Fruit fly (Drosophila melanogaster): ENCODE measurements around the gene CG43815.

The CG43815 gene

DNA sequence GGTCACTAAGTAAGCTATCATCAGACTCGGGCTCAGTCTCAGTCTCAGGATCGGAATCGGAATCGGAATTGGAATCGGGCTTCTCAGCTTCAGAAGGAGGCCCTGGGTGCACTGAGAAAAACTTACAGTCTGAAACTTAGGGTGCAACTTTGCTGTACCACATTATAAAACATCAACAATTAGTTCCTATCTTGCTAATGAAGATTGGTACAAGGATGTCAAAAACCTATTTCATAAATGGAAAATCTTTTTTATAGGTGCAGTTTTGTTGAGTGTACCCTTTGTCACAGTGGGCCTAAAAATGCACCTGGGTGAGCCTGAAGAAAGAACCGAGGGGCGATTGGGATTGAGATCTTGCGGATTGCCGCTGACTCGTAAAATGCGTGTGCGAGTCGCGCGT lies 23.2 kb upstream of the CG43815 start (continued):
- TF ChIP-seq lz (GFP tag; optimal IDR thresholded peaks at IDR 0.05) = peak; percentile 61
- peak; percentile 60 for TF ChIP-seq vri (GFP tag; optimal IDR thresholded peaks at IDR 0.05)
- peak; percentile 54 to 56 for TF ChIP-seq ss (GFP tag; optimal IDR thresholded peaks at IDR 0.05)
- TF ChIP-seq dac (GFP tag; optimal IDR thresholded peaks at IDR 0.05) = no peak
- no peak for TF ChIP-seq CG6276 (GFP tag; optimal IDR thresholded peaks at IDR 0.05)
- peak; percentile 65 for TF ChIP-seq cyc (GFP tag; optimal IDR thresholded peaks at IDR 0.05)
- peak; percentile 72 for TF ChIP-seq CG6792 (GFP tag; optimal IDR thresholded peaks at IDR 0.05)
- TF ChIP-seq Eip75B (GFP tag; optimal IDR thresholded peaks at IDR 0.05) = peak; percentile 71
- 0 out of 2 replicates have a peak, but pooled peaks have one; percentile 19 for TF ChIP-seq CG15336 (GFP tag; IDR thresholded peaks at IDR 0.05)
- peak; percentile 66 for TF ChIP-seq Hr39 (GFP tag; optimal IDR thresholded peaks at IDR 0.05)
- peak; percentile 87 for TF ChIP-seq svp (GFP tag)
- peak; percentile 73 for TF ChIP-seq spab (GFP tag; optimal IDR thresholded peaks at IDR 0.05)
- TF ChIP-seq CG32006 (GFP tag; optimal IDR thresholded peaks at IDR 0.05) = peak; percentile 35
- peak; percentile 83 for TF ChIP-seq CG6163 (GFP tag; IDR thresholded peaks at IDR 0.05)
- peak; percentile 51 for TF ChIP-seq CG8319 (GFP tag; optimal IDR thresholded peaks at IDR 0.05)
- TF ChIP-seq CG10669 (GFP tag; optimal IDR thresholded peaks at IDR 0.05) = peak; percentile 78
- TF ChIP-seq CG34406 (GFP tag; optimal IDR thresholded peaks at IDR 0.05) = peak; percentile 37
- peak; percentile 54 for TF ChIP-seq CG1621 (tag; optimal IDR thresholded peaks at IDR 0.05)
- TF ChIP-seq CG6854 (GFP tag; optimal IDR thresholded peaks at IDR 0.05) = peak; percentile 42
- no peak for TF ChIP-seq Hr38 (GFP tag; optimal IDR thresholded peaks at IDR 0.05)
- TF ChIP-seq Ets96B (tag; optimal IDR thresholded peaks at IDR 0.05) = peak; percentile 77
- TF ChIP-seq Sox102F (GFP tag; optimal IDR thresholded peaks at IDR 0.05) = peak; percentile 74
- TF ChIP-seq Smox (GFP tag; optimal IDR thresholded peaks at IDR 0.05) = peak; percentile 36
- TF ChIP-seq eg (GFP tag; IDR thresholded peaks at IDR 0.05) = peak; percentile 25; the same call in 1 of the 3 replicates
- TF ChIP-seq Lpt (GFP tag; optimal IDR thresholded peaks at IDR 0.05) = peak; percentile 11
- TF ChIP-seq fkh (GFP tag; optimal IDR thresholded peaks at IDR 0.05) = no peak
- peak; percentile 25 for TF ChIP-seq net (GFP tag; optimal IDR thresholded peaks at IDR 0.05)
- peak; percentile 73 for TF ChIP-seq CG31627 (GFP tag; optimal IDR thresholded peaks at IDR 0.05)
- TF ChIP-seq Blimp-1 (GFP tag; optimal IDR thresholded peaks at IDR 0.05) = peak; percentile 27
- peak; percentile 59 for TF ChIP-seq CG11762 (GFP tag; optimal IDR thresholded peaks at IDR 0.05; ENCODE audit: insufficient read depth)
- peak; percentile 73 for TF ChIP-seq fd59A (GFP tag; optimal IDR thresholded peaks at IDR 0.05)
- peak; percentile 65 for TF ChIP-seq CG7368 (GFP tag; optimal IDR thresholded peaks at IDR 0.05)
- peak; percentile 50 for TF ChIP-seq achi (GFP tag; optimal IDR thresholded peaks at IDR 0.05)
- no peak for TF ChIP-seq CG16779 (tag; optimal IDR thresholded peaks at IDR 0.05)
- peak; percentile 71 for TF ChIP-seq CG3919 (GFP tag; optimal IDR thresholded peaks at IDR 0.05)
- TF ChIP-seq Met (GFP tag; optimal IDR thresholded peaks at IDR 0.05) = peak; percentile 72
- peak; percentile 78 for TF ChIP-seq acj6 (GFP tag; optimal IDR thresholded peaks at IDR 0.05)
- TF ChIP-seq CG11902 (GFP tag; optimal IDR thresholded peaks at IDR 0.05) = peak; percentile 45
- TF ChIP-seq Sox15 (GFP tag; optimal IDR thresholded peaks at IDR 0.05) = peak; percentile 3
- peak; percentile 72 for TF ChIP-seq dsx (GFP tag; optimal IDR thresholded peaks at IDR 0.05; ENCODE audit: poor library complexity, severe bottlenecking)
- peak; percentile 76 for TF ChIP-seq esn (GFP tag; optimal IDR thresholded peaks at IDR 0.05)
- TF ChIP-seq CG4318 (GFP tag; optimal IDR thresholded peaks at IDR 0.05) = no peak
- peak; percentile 61 for TF ChIP-seq OdsH (GFP tag; optimal IDR thresholded peaks at IDR 0.05)

DNA sequence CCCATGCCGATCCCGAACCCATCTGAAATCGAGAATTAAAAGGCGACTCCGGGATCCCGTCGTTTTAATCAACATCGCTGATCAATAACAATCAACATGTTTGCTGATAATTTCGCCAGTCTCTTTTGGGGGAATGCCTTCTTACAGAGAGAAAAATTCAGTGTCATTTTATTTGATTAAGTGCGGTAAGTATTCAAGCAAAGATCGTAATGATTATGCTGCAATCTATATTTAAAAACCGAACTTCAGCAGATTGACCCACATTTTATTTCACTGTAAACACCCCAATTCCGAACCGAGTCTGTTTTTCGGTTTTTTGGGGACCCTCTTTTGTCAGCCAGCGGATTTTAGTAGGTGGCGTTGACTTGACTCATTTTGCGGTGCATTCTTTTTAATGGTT lies 22.1 kb upstream of the CG43815 start:
- TF ChIP-seq dac (GFP tag; optimal IDR thresholded peaks at IDR 0.05) (no peak), CG8632 (GFP tag; optimal IDR thresholded peaks at IDR 0.05) (peak; percentile 26), CG7368 (GFP tag; optimal IDR thresholded peaks at IDR 0.05) (peak; percentile 36), CG3919 (GFP tag; optimal IDR thresholded peaks at IDR 0.05) (peak; percentile 53), CG1621 (tag; optimal IDR thresholded peaks at IDR 0.05) (no peak), CG31627 (GFP tag; optimal IDR thresholded peaks at IDR 0.05) (peak; percentile 76), Ets96B (tag; optimal IDR thresholded peaks at IDR 0.05) (no peak), eg (GFP tag; IDR thresholded peaks at IDR 0.05) (no peak), Smox (GFP tag; optimal IDR thresholded peaks at IDR 0.05) (peak; percentile 67), acj6 (GFP tag; optimal IDR thresholded peaks at IDR 0.05) (peak; percentile 26), CG6854 (GFP tag; optimal IDR thresholded peaks at IDR 0.05) (peak; percentile 43), Eip75B (GFP tag; optimal IDR thresholded peaks at IDR 0.05) (peak; percentile 37), CG9139 (GFP tag; optimal IDR thresholded peaks at IDR 0.05) (no peak), CG4318 (GFP tag; optimal IDR thresholded peaks at IDR 0.05) (no peak), fd59A (GFP tag; optimal IDR thresholded peaks at IDR 0.05) (no peak), CG8119 (GFP tag; IDR thresholded peaks at IDR 0.05) (no peak), pdm3 (GFP tag; optimal IDR thresholded peaks at IDR 0.05) (peak; percentile 41), Hr4 (GFP tag; optimal IDR thresholded peaks at IDR 0.05) (no peak), Eip93F (GFP tag; optimal IDR thresholded peaks at IDR 0.05) (no peak), vri (GFP tag; optimal IDR thresholded peaks at IDR 0.05) (peak; percentile 51), Lpt (GFP tag; optimal IDR thresholded peaks at IDR 0.05) (no peak), spab (GFP tag; optimal IDR thresholded peaks at IDR 0.05) (no peak), Sox14 (GFP tag; optimal IDR thresholded peaks at IDR 0.05) (peak; percentile 23), lz (GFP tag; optimal IDR thresholded peaks at IDR 0.05) (peak; percentile 72)

All from whole organism, prepupa.